Worm (Caenorhabditis elegans) whole organism, young adult: ENCODE data around the gene Y41C4A.11.
A peak's percentile ranks its signal among the peaks of the same experiment; 100 is the strongest.

Experiments used
- B0035.1 ChIP-seq: sonication (generic microtip); optimal IDR thresholded peaks from 2 replicates; lab custom pipeline; 2016; ENCODE audit warnings: missing genetic modification characterization, mild to moderate bottlenecking, missing compliant biosample characterization, missing genotype, missing genetic modification reagents
- F10E7.11 ChIP-seq: sonication (generic microtip); optimal IDR thresholded peaks from 2 replicates; lab custom pipeline; 2017; ENCODE audit warnings: mild to moderate bottlenecking, missing genetic modification characterization, moderate library complexity, missing compliant biosample characterization
- F22D6.2 ChIP-seq: sonication (generic microtip); optimal IDR thresholded peaks from 2 replicates; lab custom pipeline; 2016; ENCODE audit warnings: mild to moderate bottlenecking, missing genetic modification characterization, missing compliant biosample characterization
- F33H1.4 ChIP-seq: fragments of 200-800 bp; sonication (Bioruptor generic); IDR thresholded peaks from 2 replicates; pipeline ENCODE4 v1.3.6; 2022; ENCODE audit warnings: missing genetic modification reagents, missing genetic modification characterization, missing compliant biosample characterization
- F37B4.10 ChIP-seq: fragments of 200-800 bp; sonication (Bioruptor generic); IDR thresholded peaks from 2 replicates; pipeline ENCODE4 v1.3.6; 2022; ENCODE audit warnings: missing genetic modification characterization, missing compliant biosample characterization
- F55B11.4 ChIP-seq: sonication (generic microtip); optimal IDR thresholded peaks from 2 replicates; lab custom pipeline; 2016; ENCODE audit warnings: missing compliant biosample characterization, missing genetic modification characterization, borderline replicate concordance; ENCODE audit not compliant: insufficient read depth
- K11D2.4 ChIP-seq: fragments of 200-800 bp; sonication (Bioruptor generic); IDR thresholded peaks from 2 replicates; pipeline ENCODE4 v1.3.6; 2022; ENCODE audit warnings: missing genetic modification reagents, missing genetic modification characterization, missing compliant biosample characterization
- Y56A3A.18 ChIP-seq: fragments of 200-800 bp; sonication (Bioruptor generic); IDR thresholded peaks from 2 replicates; pipeline ENCODE4 v1.3.6; 2022; ENCODE audit warnings: missing genetic modification reagents, missing genetic modification characterization, missing compliant biosample characterization
- Y79H2A.3 ChIP-seq: fragments of 200-800 bp; sonication (Bioruptor generic); conservative IDR thresholded peaks from 2 replicates; pipeline ENCODE4 v1.3.6; 2022; ENCODE audit warnings: missing genetic modification reagents, missing genetic modification characterization, missing compliant biosample characterization
- ZK185.1 ChIP-seq: sonication (generic microtip); optimal IDR thresholded peaks from 2 replicates; lab custom pipeline; 2016; ENCODE audit warnings: mild to moderate bottlenecking, missing genetic modification characterization, missing compliant biosample characterization; ENCODE audit not compliant: poor library complexity, severe bottlenecking
- aptf-2 ChIP-seq: fragments of 200-800 bp; sonication (Bioruptor generic); conservative IDR thresholded peaks from 2 replicates; pipeline ENCODE4 v1.3.6; 2022; ENCODE audit warnings: missing genetic modification reagents, missing genetic modification characterization, missing compliant biosample characterization
- attf-3 ChIP-seq: fragments of 200-800 bp; sonication (Bioruptor generic); conservative IDR thresholded peaks from 2 replicates; pipeline ENCODE4 v1.3.6; 2022; ENCODE audit warnings: missing genetic modification reagents, missing genetic modification characterization, missing compliant biosample characterization
- attf-6 ChIP-seq: fragments of 200-800 bp; sonication (Bioruptor generic); IDR thresholded peaks from 2 replicates; pipeline ENCODE4 v1.3.6; 2022; ENCODE audit warnings: missing genetic modification reagents, missing genetic modification characterization, missing compliant biosample characterization
- bed-1 ChIP-seq: fragments of 200-800 bp; sonication (Bioruptor generic); IDR thresholded peaks from 2 replicates; pipeline ENCODE4 v1.3.6; 2022; ENCODE audit warnings: missing genetic modification reagents, missing genetic modification characterization, missing compliant biosample characterization
- bed-2 ChIP-seq: fragments of 200-800 bp; sonication (Bioruptor generic); IDR thresholded peaks from 2 replicates; pipeline ENCODE4 v1.3.6; 2022; ENCODE audit warnings: missing genetic modification reagents, missing genetic modification characterization, missing compliant biosample characterization
- cebp-1 ChIP-seq, 2 experiments: fragments of 200-800 bp in 1 of 2; sonication (Bioruptor generic) in 1 of 2; sonication (generic microtip) in 1 of 2; IDR thresholded peaks in 1 of 2; optimal IDR thresholded peaks in 1 of 2; 2 replicates each; pipeline versions ENCODE4 v1.3.6 to Lab custom; 2017 to 2022; ENCODE audit warnings: missing compliant biosample characterization in 2 of 2, missing genetic modification characterization in 2 of 2, mild to moderate bottlenecking in 1 of 2, missing genetic modification reagents in 1 of 2, moderate library complexity in 1 of 2
- ceh-27 ChIP-seq: fragments of 200-800 bp; sonication (Bioruptor generic); optimal IDR thresholded peaks from 2 replicates; lab custom pipeline; 2018; ENCODE audit warnings: mild to moderate bottlenecking, missing genetic modification characterization, moderate library complexity, missing compliant biosample characterization
- ceh-79 ChIP-seq: sonication (generic microtip); optimal IDR thresholded peaks from 2 replicates; lab custom pipeline; 2017; ENCODE audit warnings: mild to moderate bottlenecking, missing genetic modification characterization, missing compliant biosample characterization
- ceh-91 ChIP-seq: fragments of 200-800 bp; sonication (Bioruptor generic); IDR thresholded peaks from 2 replicates; pipeline ENCODE4 v1.3.6; 2022; ENCODE audit warnings: missing genetic modification reagents, missing genetic modification characterization, missing compliant biosample characterization
- dox-1 ChIP-seq: fragments of 200-800 bp; sonication (Bioruptor generic); IDR thresholded peaks from 2 replicates; pipeline ENCODE4 v1.3.6; 2022; ENCODE audit warnings: missing genetic modification reagents, missing genetic modification characterization, missing compliant biosample characterization
- dpl-1 ChIP-seq: fragments of 150-350 bp; optimal IDR thresholded peaks from 2 replicates; lab custom pipeline; 2014; ENCODE audit warnings: missing biosample characterization, missing genetic modification reagents, missing genetic modification characterization
- egl-44 ChIP-seq: fragments of 200-800 bp; sonication (Bioruptor generic); IDR thresholded peaks from 2 replicates; pipeline ENCODE4 v1.3.6; 2022; ENCODE audit warnings: missing genetic modification reagents, missing genetic modification characterization, missing compliant biosample characterization
- ekl-4 ChIP-seq: fragments of 200-800 bp; sonication (Bioruptor generic); IDR thresholded peaks from 2 replicates; pipeline ENCODE4 v1.3.6; 2022; ENCODE audit warnings: missing genetic modification reagents, missing genetic modification characterization, missing compliant biosample characterization
- fkh-3 ChIP-seq: sonication (generic microtip); optimal IDR thresholded peaks from 2 replicates; lab custom pipeline; 2016; ENCODE audit warnings: mild to moderate bottlenecking, missing genetic modification characterization, missing compliant biosample characterization
- gei-17 ChIP-seq: fragments of 200-800 bp; sonication (Bioruptor generic); optimal IDR thresholded peaks from 2 replicates; lab custom pipeline; 2018; ENCODE audit warnings: mild to moderate bottlenecking, missing genetic modification characterization, missing compliant biosample characterization
- him-1 ChIP-seq: sonication (generic microtip); optimal IDR thresholded peaks from 2 replicates; lab custom pipeline; 2016; ENCODE audit warnings: missing genotype, missing genetic modification reagents, missing genetic modification characterization, missing compliant biosample characterization
- lin-26 ChIP-seq: fragments of 200-800 bp; sonication (Bioruptor generic); IDR thresholded peaks from 2 replicates; pipeline ENCODE4 v1.3.6; 2022; ENCODE audit warnings: missing genetic modification reagents, missing genetic modification characterization, missing compliant biosample characterization
- lin-54 ChIP-seq: fragments of 200-800 bp; sonication (Bioruptor generic); optimal IDR thresholded peaks from 2 replicates; lab custom pipeline; 2018; ENCODE audit warnings: mild to moderate bottlenecking, missing genetic modification characterization, missing compliant biosample characterization
- lsy-27 ChIP-seq: sonication (generic microtip); optimal IDR thresholded peaks from 2 replicates; lab custom pipeline; 2017; ENCODE audit warnings: missing genetic modification characterization, mild to moderate bottlenecking, missing compliant biosample characterization, antibody characterized with exemption, missing genotype, borderline replicate concordance; ENCODE audit not compliant: insufficient read depth
- madf-6 ChIP-seq: fragments of 200-800 bp; sonication (Bioruptor generic); IDR thresholded peaks from 2 replicates; pipeline ENCODE4 v1.3.6; 2022; ENCODE audit warnings: missing genetic modification reagents, missing genetic modification characterization, missing compliant biosample characterization
- madf-8 ChIP-seq: fragments of 200-800 bp; sonication (Bioruptor generic); conservative IDR thresholded peaks from 2 replicates; pipeline ENCODE4 v1.3.6; 2022; ENCODE audit warnings: missing genetic modification reagents, missing genetic modification characterization, missing compliant biosample characterization
- mcd-1 ChIP-seq: fragments of 200-800 bp; sonication (Bioruptor generic); IDR thresholded peaks from 2 replicates; pipeline ENCODE4 v1.3.6; 2022; ENCODE audit warnings: missing genetic modification reagents, missing genetic modification characterization, missing compliant biosample characterization
- mel-28 ChIP-seq: sonication (generic microtip); optimal IDR thresholded peaks from 2 replicates; lab custom pipeline; 2016; ENCODE audit warnings: borderline replicate concordance, mild to moderate bottlenecking, missing genetic modification characterization, missing compliant biosample characterization
- mxl-1 ChIP-seq: sonication (generic microtip); optimal IDR thresholded peaks from 2 replicates; lab custom pipeline; 2016; ENCODE audit warnings: missing genetic modification characterization, missing compliant biosample characterization
- nfyb-1 ChIP-seq: fragments of 200-800 bp; sonication (Bioruptor generic); IDR thresholded peaks from 2 replicates; pipeline ENCODE4 v1.3.6; 2022; ENCODE audit warnings: missing genetic modification reagents, missing genetic modification characterization, missing compliant biosample characterization
- nhr-120 ChIP-seq: fragments of 200-800 bp; sonication (Bioruptor generic); IDR thresholded peaks from 2 replicates; pipeline ENCODE4 v1.3.6; 2022; ENCODE audit warnings: missing genetic modification characterization, missing compliant biosample characterization
- nhr-179 ChIP-seq: sonication (generic microtip); optimal IDR thresholded peaks from 2 replicates; lab custom pipeline; 2016; ENCODE audit warnings: mild to moderate bottlenecking, missing genetic modification characterization, missing compliant biosample characterization
- nhr-80 ChIP-seq: sonication (generic microtip); optimal IDR thresholded peaks from 2 replicates; lab custom pipeline; 2016; ENCODE audit warnings: missing genetic modification characterization, missing compliant biosample characterization
- snpc-3.4 ChIP-seq: sonication (generic microtip); optimal IDR thresholded peaks from 2 replicates; lab custom pipeline; 2017; ENCODE audit warnings: missing genetic modification characterization, mild to moderate bottlenecking, missing compliant biosample characterization, antibody characterized with exemption, moderate library complexity, missing genotype, missing genetic modification reagents
- snpc-4 ChIP-seq, 5 experiments: fragments of 150-350 bp in 1 of 5; sonication (generic microtip) in 4 of 5; optimal IDR thresholded peaks; 2 replicates each; lab custom pipeline; 2014 to 2018; ENCODE audit warnings: missing genetic modification characterization in 5 of 5, missing biosample characterization in 3 of 5, antibody characterized with exemption in 2 of 5, mild to moderate bottlenecking in 2 of 5, missing compliant biosample characterization in 2 of 5, missing genotype in 2 of 5, moderate library complexity in 2 of 5, missing genetic modification reagents in 1 of 5
- somi-1 ChIP-seq: fragments of 200-800 bp; sonication (Bioruptor generic); optimal IDR thresholded peaks from 2 replicates; lab custom pipeline; 2018; ENCODE audit warnings: mild to moderate bottlenecking, missing genetic modification characterization, missing compliant biosample characterization
- tbp1 ChIP-seq: fragments of 200-800 bp; sonication (Bioruptor generic); optimal IDR thresholded peaks from 2 replicates; lab custom pipeline; 2018; ENCODE audit warnings: mild to moderate bottlenecking, missing genetic modification characterization, missing compliant biosample characterization
- zfh-2 ChIP-seq: fragments of 200-800 bp; sonication (Bioruptor generic); conservative IDR thresholded peaks from 2 replicates; pipeline ENCODE4 v1.3.6; 2022; ENCODE audit warnings: missing genetic modification reagents, missing genetic modification characterization, missing compliant biosample characterization
- ztf-18 ChIP-seq: sonication (generic microtip); optimal IDR thresholded peaks from 2 replicates; lab custom pipeline; 2016; ENCODE audit warnings: missing genotype, mild to moderate bottlenecking, missing genetic modification characterization, missing compliant biosample characterization
- ztf-22 ChIP-seq: fragments of 200-800 bp; sonication (Bioruptor generic); optimal IDR thresholded peaks from 2 replicates; lab custom pipeline; 2018; ENCODE audit warnings: mild to moderate bottlenecking, missing genetic modification characterization, moderate library complexity, missing compliant biosample characterization
- ztf-26 ChIP-seq: sonication (generic microtip); optimal IDR thresholded peaks from 2 replicates; lab custom pipeline; 2017; ENCODE audit warnings: missing genetic modification characterization, missing compliant biosample characterization
- ztf-28 ChIP-seq: fragments of 200-800 bp; sonication (Bioruptor generic); IDR thresholded peaks from 2 replicates; pipeline ENCODE4 v1.3.6; 2022; ENCODE audit warnings: missing genetic modification reagents, missing genetic modification characterization, missing compliant biosample characterization

Gene Y41C4A.11

ce11 chrIII:11689303-11689702 is 30.4 kb upstream of the Y41C4A.11 start (continued):
- no peak for TF ChIP-seq ceh-27
- no peak for TF ChIP-seq F55B11.4
- peak; percentile 29 for TF ChIP-seq lin-54 (GFP tag; lab: Kevin White, UChicago)
- TF ChIP-seq ztf-28 (GFP tag; lab: Robert Waterston, UW): no peak
- no peak for TF ChIP-seq ekl-4
- 0 out of 2 replicates have a peak, but pooled peaks have one; percentile 29 for TF ChIP-seq mcd-1 (GFP tag; lab: Robert Waterston, UW)
- TF ChIP-seq mel-28 (tag; lab: Kevin White, UChicago): no peak
- no peak for TF ChIP-seq snpc-3.4
- TF ChIP-seq ztf-26: peak; percentile 9
- TF ChIP-seq tbp1: peak; percentile 11
- peak; percentile 17; the same call in 1 of the 2 replicates for TF ChIP-seq Y56A3A.18 (GFP tag; lab: Robert Waterston, UW)
- no peak for TF ChIP-seq ceh-91 (GFP tag; lab: Robert Waterston, UW)
- no peak for TF ChIP-seq F33H1.4 (GFP tag; lab: Robert Waterston, UW)
- peak; percentile 20; the same call in 1 of the 2 replicates for TF ChIP-seq lin-26
- no peak for TF ChIP-seq bed-1 (GFP tag; lab: Robert Waterston, UW)
- TF ChIP-seq zfh-2 (GFP tag; lab: Robert Waterston, UW): no peak
- peak; percentile 27 for TF ChIP-seq ZK185.1 (tag; lab: Kevin White, UChicago)
- peak; percentile 5 for TF ChIP-seq F22D6.2 (tag; lab: Kevin White, UChicago)
- no peak for TF ChIP-seq bed-2 (GFP tag; lab: Robert Waterston, UW)
- peak; percentile 44; the same call in 1 of the 2 replicates for TF ChIP-seq dox-1 (GFP tag; lab: Robert Waterston, UW)
- no peak for TF ChIP-seq attf-6 (GFP tag; lab: Robert Waterston, UW)
- peak; percentile 11 for TF ChIP-seq ztf-22 (GFP tag; lab: Kevin White, UChicago)
- no peak for TF ChIP-seq cebp-1 (GFP tag; IDR thresholded peaks at IDR 0.05; lab: Robert Waterston, UW)
- peak; percentile 70 for TF ChIP-seq cebp-1 (tag; optimal IDR thresholded peaks at IDR 0.05; lab: Kevin White, UChicago)
- peak; percentile 96 for TF ChIP-seq nhr-80
- no peak for TF ChIP-seq nhr-179 (tag; lab: Kevin White, UChicago)
- no peak for TF ChIP-seq B0035.1 (tag; lab: Kevin White, UChicago)
- no peak for TF ChIP-seq lsy-27
- no peak for TF ChIP-seq gei-17
- no peak for TF ChIP-seq attf-3 (GFP tag; lab: Robert Waterston, UW)
- TF ChIP-seq F37B4.10 (GFP tag; lab: Robert Waterston, UW): no peak
- TF ChIP-seq ceh-79 (tag; lab: Kevin White, UChicago): no peak
- TF ChIP-seq ztf-18: no peak
- TF ChIP-seq dpl-1: no peak
- TF ChIP-seq snpc-4 (GFP tag; optimal IDR thresholded peaks at IDR 0.05; lab: Kevin White, UChicago): no peak
- peak in 1 of 4 experiments; percentile 33 for TF ChIP-seq snpc-4 (tag; optimal IDR thresholded peaks at IDR 0.05; lab: Kevin White, UChicago)
- peak; percentile 39; the same call in 1 of the 2 replicates for TF ChIP-seq nfyb-1 (GFP tag; lab: Robert Waterston, UW)
- peak; percentile 36; the same call in 1 of the 2 replicates for TF ChIP-seq K11D2.4 (GFP tag; lab: Robert Waterston, UW)
- no peak for TF ChIP-seq madf-6 (GFP tag; lab: Robert Waterston, UW)
- TF ChIP-seq F10E7.11 (tag; lab: Kevin White, UChicago): no peak
- no peak for TF ChIP-seq fkh-3
- TF ChIP-seq aptf-2: no peak
- TF ChIP-seq egl-44: no peak
- TF ChIP-seq madf-8 (GFP tag; lab: Robert Waterston, UW): no peak
- TF ChIP-seq him-1: no peak
- no peak for TF ChIP-seq nhr-120
- TF ChIP-seq somi-1 (GFP tag; lab: Kevin White, UChicago): peak; percentile 27
- TF ChIP-seq Y79H2A.3 (GFP tag; lab: Robert Waterston, UW): no peak
- no peak for TF ChIP-seq mxl-1 (tag; lab: Kevin White, UChicago)
